Fruit fly (Drosophila melanogaster) whole organism, embryonic: ENCODE measurements around the gene Pex16.

Experiments
- Asciz ChIP-seq: fragments of 200-800 bp; sonication (Bioruptor generic); optimal IDR thresholded peaks from 2 replicates; lab custom pipeline; 2017; ENCODE audit warnings: missing biosample characterization, mild to moderate bottlenecking, missing genetic modification characterization, missing genetic modification reagents
- BEAF-32 ChIP-seq: fragments of 200-800 bp; sonication (Bioruptor generic); optimal IDR thresholded peaks from 3 replicates; lab custom pipeline; 2017; ENCODE audit warnings: missing biosample characterization, missing genetic modification characterization, mild to moderate bottlenecking, moderate library complexity, missing genetic modification reagents
- C15 ChIP-seq: fragments of 200-800 bp; sonication (Bioruptor generic); IDR thresholded peaks from 3 replicates; pipeline ENCODE4 v1.3.6; 2022; ENCODE audit warnings: missing biosample characterization, missing genetic modification characterization
- CG1024 ChIP-seq: fragments of 200-800 bp; sonication (Bioruptor generic); IDR thresholded peaks from 2 replicates; pipeline ENCODE4 v1.3.6; 2022; ENCODE audit warnings: missing biosample characterization, missing genetic modification characterization
- CG10543 ChIP-seq: fragments of 200-800 bp; sonication (Bioruptor generic); optimal IDR thresholded peaks from 3 replicates; lab custom pipeline; 2017; ENCODE audit warnings: missing biosample characterization, mild to moderate bottlenecking, missing genetic modification characterization, moderate library complexity
- CG12155 ChIP-seq: fragments of 200-800 bp; sonication (Bioruptor generic); optimal IDR thresholded peaks from 3 replicates; lab custom pipeline; 2016; ENCODE audit warnings: missing biosample characterization, missing genetic modification characterization
- CG13123 ChIP-seq: fragments of 200-800 bp; sonication (Bioruptor generic); optimal IDR thresholded peaks from 2 replicates; lab custom pipeline; 2016; ENCODE audit warnings: missing biosample characterization, missing genetic modification characterization
- CG15269 ChIP-seq: fragments of 200-800 bp; sonication (Bioruptor generic); optimal IDR thresholded peaks from 2 replicates; lab custom pipeline; 2018; ENCODE audit warnings: missing biosample characterization, mild to moderate bottlenecking, missing genetic modification characterization, moderate library complexity
- CG1529 ChIP-seq: fragments of 200-800 bp; sonication (Bioruptor generic); optimal IDR thresholded peaks from 3 replicates; lab custom pipeline; 2018; ENCODE audit warnings: missing biosample characterization, missing genetic modification characterization
- CG15514 ChIP-seq: fragments of 200-800 bp; sonication (Bioruptor generic); optimal IDR thresholded peaks from 3 replicates; lab custom pipeline; 2017; ENCODE audit warnings: missing biosample characterization, missing genetic modification characterization, mild to moderate bottlenecking, moderate library complexity, missing genetic modification reagents
- CG17802 ChIP-seq: fragments of 200-800 bp; sonication (Bioruptor generic); optimal IDR thresholded peaks from 2 replicates; lab custom pipeline; 2018; ENCODE audit warnings: missing biosample characterization, mild to moderate bottlenecking, missing genetic modification characterization, moderate library complexity
- CG2875 ChIP-seq: fragments of 200-800 bp; sonication (Bioruptor generic); optimal IDR thresholded peaks from 2 replicates; lab custom pipeline; 2017; ENCODE audit warnings: missing biosample characterization, mild to moderate bottlenecking, missing genetic modification characterization, missing genetic modification reagents
- CG7839 ChIP-seq: fragments of 200-800 bp; sonication (Bioruptor generic); optimal IDR thresholded peaks from 3 replicates; lab custom pipeline; 2018; ENCODE audit warnings: missing biosample characterization, mild to moderate bottlenecking, missing genetic modification characterization, moderate library complexity
- CG8478 ChIP-seq: fragments of >200 bp; optimal IDR thresholded peaks from 2 replicates; lab custom pipeline; 2018
- CG8924 ChIP-seq: fragments of 200-800 bp; optimal IDR thresholded peaks from 3 replicates; lab custom pipeline; 2019; ENCODE audit warnings: missing biosample characterization, mild to moderate bottlenecking, missing genetic modification characterization, moderate library complexity
- CG8944 ChIP-seq: fragments of 200-800 bp; sonication (Bioruptor generic); optimal IDR thresholded peaks from 3 replicates; lab custom pipeline; 2016; ENCODE audit warnings: missing biosample characterization, missing genetic modification characterization
- CG9609 ChIP-seq: fragments of 200-800 bp; sonication (Bioruptor generic); optimal IDR thresholded peaks from 3 replicates; lab custom pipeline; 2016; ENCODE audit warnings: missing biosample characterization, missing genetic modification characterization
- Dek ChIP-seq: fragments of 200-800 bp; sonication (Bioruptor generic); optimal IDR thresholded peaks from 3 replicates; lab custom pipeline; 2019; ENCODE audit warnings: missing biosample characterization, mild to moderate bottlenecking, missing genetic modification characterization, moderate library complexity
- E2f2 ChIP-seq: fragments of 200-800 bp; sonication (Bioruptor generic); IDR thresholded peaks from 2 replicates; pipeline ENCODE4 v1.3.6; 2022; ENCODE audit warnings: missing biosample characterization, missing genetic modification characterization
- Fer1 ChIP-seq: fragments of 200-800 bp; sonication (Bioruptor generic); optimal IDR thresholded peaks from 2 replicates; lab custom pipeline; 2017; ENCODE audit warnings: missing biosample characterization, mild to moderate bottlenecking, missing genetic modification characterization
- Gug ChIP-seq: fragments of 200-800 bp; sonication (Bioruptor generic); IDR thresholded peaks from 4 replicates; pipeline ENCODE4 v1.3.6; 2022; ENCODE audit warnings: missing biosample characterization, missing genetic modification characterization
- H15 ChIP-seq: fragments of 200-800 bp; sonication (Bioruptor generic); IDR thresholded peaks from 3 replicates; pipeline ENCODE4 v1.3.6; 2022; ENCODE audit warnings: missing biosample characterization, missing genetic modification characterization
- HLH4C ChIP-seq: fragments of 200-800 bp; sonication (Bioruptor generic); IDR thresholded peaks from 3 replicates; pipeline ENCODE4 v1.3.6; 2022; ENCODE audit warnings: missing biosample characterization, missing genetic modification characterization; ENCODE audit not compliant: partially characterized antibody
- HLHmδ ChIP-seq: fragments of 200-800 bp; sonication (Bioruptor generic); optimal IDR thresholded peaks from 2 replicates; lab custom pipeline; 2018; ENCODE audit warnings: missing biosample characterization, mild to moderate bottlenecking, missing genetic modification characterization, moderate library complexity
- MESR4 ChIP-seq: fragments of 200-800 bp; sonication (Bioruptor generic); optimal IDR thresholded peaks from 2 replicates; lab custom pipeline; 2018; ENCODE audit warnings: missing biosample characterization, mild to moderate bottlenecking, missing genetic modification characterization, moderate library complexity
- Nf-YA ChIP-seq: fragments of 200-800 bp; sonication (Bioruptor generic); IDR thresholded peaks from 2 replicates; pipeline ENCODE4 v1.3.6; 2022; ENCODE audit warnings: missing biosample characterization, missing genetic modification characterization
- Nf-YB ChIP-seq: fragments of 200-800 bp; sonication (Bioruptor generic); optimal IDR thresholded peaks from 3 replicates; lab custom pipeline; 2019; ENCODE audit warnings: missing biosample characterization, mild to moderate bottlenecking, missing genetic modification characterization, moderate library complexity
- Oli ChIP-seq: fragments of 200-800 bp; sonication (Bioruptor generic); optimal IDR thresholded peaks from 2 replicates; lab custom pipeline; 2018; ENCODE audit warnings: missing biosample characterization, mild to moderate bottlenecking, missing genetic modification characterization, moderate library complexity
- Sry-β ChIP-seq: fragments of 200-800 bp; sonication (Bioruptor generic); optimal IDR thresholded peaks from 2 replicates; lab custom pipeline; 2018; ENCODE audit warnings: missing biosample characterization, mild to moderate bottlenecking, missing genetic modification characterization, moderate library complexity
- Ssrp ChIP-seq: fragments of 200-800 bp; sonication (Bioruptor generic); optimal IDR thresholded peaks from 2 replicates; lab custom pipeline; 2018; ENCODE audit warnings: missing biosample characterization, mild to moderate bottlenecking, missing genetic modification characterization, moderate library complexity
- TFAM ChIP-seq: fragments of 200-800 bp; sonication (Bioruptor generic); optimal IDR thresholded peaks from 2 replicates; lab custom pipeline; 2017; ENCODE audit warnings: missing biosample characterization, missing genetic modification characterization, inconsistent platforms
- Tbp ChIP-seq: fragments of >200 bp; optimal IDR thresholded peaks from 2 replicates; lab custom pipeline; 2018; ENCODE audit warnings: missing biosample characterization, missing genetic modification characterization
- Xrp1 ChIP-seq: fragments of 200-800 bp; sonication (Bioruptor generic); IDR thresholded peaks from 2 replicates; pipeline ENCODE4 v1.3.6; 2022; ENCODE audit warnings: missing biosample characterization, missing genetic modification characterization
- aop ChIP-seq: fragments of 200-800 bp; sonication (Bioruptor generic); IDR thresholded peaks from 2 replicates; pipeline ENCODE4 v1.3.6; 2022; ENCODE audit warnings: missing biosample characterization, missing genetic modification characterization
- bigmax ChIP-seq: fragments of 200-800 bp; sonication (Bioruptor generic); optimal IDR thresholded peaks from 2 replicates; lab custom pipeline; 2018; ENCODE audit warnings: missing biosample characterization, mild to moderate bottlenecking, missing genetic modification characterization
- croc ChIP-seq: fragments of 200-800 bp; sonication (Bioruptor generic); conservative IDR thresholded peaks from 3 replicates; pipeline ENCODE4 v1.3.6; 2022; ENCODE audit warnings: missing biosample characterization, missing genetic modification characterization
- crol ChIP-seq: fragments of 200-800 bp; sonication (Bioruptor generic); IDR thresholded peaks from 2 replicates; pipeline ENCODE4 v1.3.6; 2022; ENCODE audit warnings: missing biosample characterization, missing genetic modification characterization
- dati ChIP-seq: fragments of 200-800 bp; sonication (Bioruptor generic); IDR thresholded peaks from 2 replicates; pipeline ENCODE4 v1.3.6; 2022; ENCODE audit warnings: missing biosample characterization, missing genetic modification characterization
- dpn ChIP-seq, 2 experiments: fragments of 200-800 bp; sonication (Bioruptor generic); optimal IDR thresholded peaks; 3 replicates each; lab custom pipeline; 2016; ENCODE audit warnings: missing biosample characterization in 2 of 2, missing genetic modification characterization in 2 of 2
- fd3F ChIP-seq: fragments of 200-800 bp; sonication (Bioruptor generic); optimal IDR thresholded peaks from 2 replicates; lab custom pipeline; 2018; ENCODE audit warnings: missing biosample characterization, mild to moderate bottlenecking, missing genetic modification characterization, moderate library complexity
- fd96Cb ChIP-seq: fragments of 200-800 bp; sonication (Bioruptor generic); optimal IDR thresholded peaks from 2 replicates; lab custom pipeline; 2018; ENCODE audit warnings: missing biosample characterization, mild to moderate bottlenecking, missing genetic modification characterization, moderate library complexity
- nerfin-1 ChIP-seq: fragments of 200-800 bp; sonication (Bioruptor generic); optimal IDR thresholded peaks from 3 replicates; lab custom pipeline; 2019; ENCODE audit warnings: missing biosample characterization, mild to moderate bottlenecking, missing genetic modification characterization, moderate library complexity
- nmo ChIP-seq: fragments of 200-800 bp; sonication (Bioruptor generic); optimal IDR thresholded peaks from 2 replicates; lab custom pipeline; 2018; ENCODE audit warnings: missing biosample characterization, mild to moderate bottlenecking, missing genetic modification characterization, moderate library complexity
- pfk ChIP-seq: fragments of 200-800 bp; sonication (Bioruptor generic); optimal IDR thresholded peaks from 2 replicates; lab custom pipeline; 2018; ENCODE audit warnings: missing biosample characterization, mild to moderate bottlenecking, missing genetic modification characterization, moderate library complexity
- pum ChIP-seq: fragments of 200-800 bp; sonication (Bioruptor generic); optimal IDR thresholded peaks from 2 replicates; lab custom pipeline; 2016; ENCODE audit warnings: missing biosample characterization, missing genetic modification characterization
- slou ChIP-seq: fragments of 200-800 bp; sonication (Bioruptor generic); optimal IDR thresholded peaks from 3 replicates; lab custom pipeline; 2016; ENCODE audit warnings: missing biosample characterization, missing genetic modification characterization
- tio ChIP-seq: fragments of 200-800 bp; sonication (Bioruptor generic); optimal IDR thresholded peaks from 2 replicates; lab custom pipeline; 2017; ENCODE audit warnings: missing biosample characterization, missing genetic modification characterization, inconsistent platforms
- tup ChIP-seq: fragments of 200-800 bp; sonication (Bioruptor generic); optimal IDR thresholded peaks from 2 replicates; lab custom pipeline; 2016; ENCODE audit warnings: missing biosample characterization, mild to moderate bottlenecking, missing genetic modification characterization, moderate library complexity
- zf30C ChIP-seq: fragments of 200-800 bp; sonication (Bioruptor generic); optimal IDR thresholded peaks from 3 replicates; lab custom pipeline; 2018; ENCODE audit warnings: missing biosample characterization, mild to moderate bottlenecking, missing genetic modification characterization

Gene Pex16

dm6 chr3L:20771001-20771890, 6.8 kb downstream of the Pex16 start, which contains the start of the genes CG4042 and Pitslre (continued):
- no peak for TF ChIP-seq E2f2
- TF ChIP-seq CG1529 (GFP tag; lab: Kevin White, UChicago), result no peak
- no peak for TF ChIP-seq CG8944 (GFP tag; lab: Kevin White, UChicago)
- TF ChIP-seq CG2875 (GFP tag; lab: Kevin White, UChicago), result no peak
- no peak for TF ChIP-seq H15 (GFP tag; lab: Robert Waterston, UW)
- no peak for TF ChIP-seq Tbp (GFP tag; lab: Kevin White, UChicago)
- peak; percentile 97 for TF ChIP-seq MESR4 (GFP tag; lab: Kevin White, UChicago)
- TF ChIP-seq Asciz (GFP tag; lab: Kevin White, UChicago), result peak; percentile 22
- no peak for TF ChIP-seq CG10543 (GFP tag; lab: Kevin White, UChicago)
- peak; percentile 28 for TF ChIP-seq Oli (tag; lab: Kevin White, UChicago)
- TF ChIP-seq CG8478 (lab: Kevin White, UChicago), result no peak
- TF ChIP-seq pum (GFP tag; lab: Kevin White, UChicago), result no peak
- TF ChIP-seq C15 (GFP tag; lab: Robert Waterston, UW), result no peak
- peak; percentile 36 for TF ChIP-seq Dek (tag; lab: Kevin White, UChicago)
- TF ChIP-seq CG17802, result no peak
- no peak for TF ChIP-seq croc (GFP tag; lab: Robert Waterston, UW)
- no peak for TF ChIP-seq Sry-β (GFP tag; lab: Kevin White, UChicago)
- peak in 1 of 2 experiments; percentile 50 for TF ChIP-seq dpn (GFP tag; optimal IDR thresholded peaks at IDR 0.05; lab: Kevin White, UChicago)
- TF ChIP-seq Fer1 (GFP tag; lab: Kevin White, UChicago), result peak; percentile 47
- TF ChIP-seq zf30C (GFP tag; lab: Kevin White, UChicago), result no peak
- TF ChIP-seq CG8924 (tag; lab: Kevin White, UChicago), result no peak
- TF ChIP-seq tio (GFP tag; lab: Kevin White, UChicago), result peak; percentile 58
- peak; percentile 29 for TF ChIP-seq nmo (GFP tag; lab: Kevin White, UChicago)
- peak; percentile 38; the same call in 1 of the 2 replicates for TF ChIP-seq Xrp1 (GFP tag; lab: Robert Waterston, UW)
- no peak for TF ChIP-seq tup
- peak; percentile 30 for TF ChIP-seq slou (GFP tag; lab: Kevin White, UChicago)
- TF ChIP-seq dati, result no peak
- TF ChIP-seq CG9609 (GFP tag; lab: Kevin White, UChicago), result no peak
- no peak for TF ChIP-seq pfk (GFP tag; lab: Kevin White, UChicago)
- peak; percentile 30 for TF ChIP-seq CG7839
- peak; percentile 53 for TF ChIP-seq CG12155 (GFP tag; lab: Kevin White, UChicago)
- TF ChIP-seq Ssrp (tag; lab: Kevin White, UChicago), result peak; percentile 23
- TF ChIP-seq CG1024 (GFP tag; lab: Robert Waterston, UW), result no peak
- TF ChIP-seq TFAM, result no peak
- no peak for TF ChIP-seq aop
- TF ChIP-seq CG15514 (GFP tag; lab: Kevin White, UChicago), result peak; percentile 22
- no peak for TF ChIP-seq HLHmδ (GFP tag; lab: Kevin White, UChicago)
- TF ChIP-seq nerfin-1 (tag; lab: Kevin White, UChicago), result no peak
- TF ChIP-seq Nf-YB, result no peak
- no peak for TF ChIP-seq Nf-YA (GFP tag; lab: Robert Waterston, UW)
- no peak for TF ChIP-seq fd96Cb (tag; lab: Kevin White, UChicago)
- no peak for TF ChIP-seq crol
- no peak for TF ChIP-seq bigmax (GFP tag; lab: Kevin White, UChicago)
- no peak for TF ChIP-seq CG13123 (GFP tag; lab: Kevin White, UChicago)
- TF ChIP-seq CG15269 (tag; lab: Kevin White, UChicago), result peak; percentile 34
- peak; percentile 57; the same call in 2 of the 3 replicates for TF ChIP-seq HLH4C (GFP tag; lab: Robert Waterston, UW)
- peak; percentile 73 for TF ChIP-seq BEAF-32 (GFP tag; lab: Kevin White, UChicago)
- TF ChIP-seq fd3F, result no peak
- TF ChIP-seq Gug (GFP tag; lab: Robert Waterston, UW), result no peak
